Fruit fly (Drosophila melanogaster): ENCODE results near the gene CheB38a.

Gene CheB38a

dm6 chr2L:20780768-20781167 lies 37.6 kb downstream of the CheB38a start (continued):
- TF ChIP-seq YL-1 (GFP tag; optimal IDR thresholded peaks at IDR 0.05) (peak; percentile 71), Ets65A (GFP tag) (no peak), luna (GFP tag; optimal IDR thresholded peaks at IDR 0.05) (no peak), org-1 (GFP tag; optimal IDR thresholded peaks at IDR 0.05) (peak; percentile 80), D (optimal IDR thresholded peaks at IDR 0.05) (no peak), D (GFP tag; optimal IDR thresholded peaks at IDR 0.05) (peak; percentile 61), run (tag; optimal IDR thresholded peaks at IDR 0.05) (peak; percentile 11), crol (GFP tag; IDR thresholded peaks at IDR 0.05) (no peak), CG2129 (GFP tag; IDR thresholded peaks at IDR 0.05; ENCODE audit: partially characterized antibody) (no peak), chm (GFP tag; IDR thresholded peaks at IDR 0.05) (peak; percentile 81; the same call in 1 of the 2 replicates), ash1 (GFP tag; optimal IDR thresholded peaks at IDR 0.05) (peak; percentile 87), CG4730 (GFP tag; IDR thresholded peaks at IDR 0.05) (no peak), ab (GFP tag; optimal IDR thresholded peaks at IDR 0.05) (no peak), Mad (GFP tag; optimal IDR thresholded peaks at IDR 0.05) (peak; percentile 23), CG6254 (GFP tag; optimal IDR thresholded peaks at IDR 0.05) (peak; percentile 29), sim (GFP tag; IDR thresholded peaks at IDR 0.05) (peak; percentile 50; the same call in 1 of the 2 replicates), Dll (GFP tag; IDR thresholded peaks at IDR 0.05; ENCODE audit: partially characterized antibody) (no peak), ato (GFP tag; IDR thresholded peaks at IDR 0.05; ENCODE audit: partially characterized antibody) (no peak), cad (GFP tag; optimal IDR thresholded peaks at IDR 0.05) (no peak), CG10209 (GFP tag; optimal IDR thresholded peaks at IDR 0.05) (peak; percentile 81), Vsx1 (GFP tag; optimal IDR thresholded peaks at IDR 0.05) (peak; percentile 68), Spps (tag; optimal IDR thresholded peaks at IDR 0.05) (no peak), Doc3 (GFP tag; IDR thresholded peaks at IDR 0.05; ENCODE audit: partially characterized antibody) (no peak), H15 (GFP tag; IDR thresholded peaks at IDR 0.05) (no peak), CG7928 (GFP tag; optimal IDR thresholded peaks at IDR 0.05) (peak; percentile 32), CG14014 (GFP tag; IDR thresholded peaks at IDR 0.05) (peak; percentile 62; the same call in 1 of the 2 replicates), CG10321 (GFP tag; IDR thresholded peaks at IDR 0.05) (no peak), Rx (GFP tag; IDR thresholded peaks at IDR 0.05) (0 out of 2 replicates have a peak, but pooled peaks have one; percentile 20), HmgD (GFP tag; optimal IDR thresholded peaks at IDR 0.05) (no peak), CG7963 (GFP tag; IDR thresholded peaks at IDR 0.05; ENCODE audit: partially characterized antibody) (no peak), gro (GFP tag; optimal IDR thresholded peaks at IDR 0.05) (peak; percentile 11), bigmax (GFP tag; optimal IDR thresholded peaks at IDR 0.05) (peak; percentile 56), HLH3B (GFP tag; IDR thresholded peaks at IDR 0.05) (peak; percentile 44; the same call in 1 of the 2 replicates), oc (tag; optimal IDR thresholded peaks at IDR 0.05) (peak; percentile 40), lilli (GFP tag; optimal IDR thresholded peaks at IDR 0.05) (peak; percentile 26), CG17361 (GFP tag; IDR thresholded peaks at IDR 0.05) (0 out of 3 replicates have a peak, but pooled peaks have one; percentile 38), gem (tag; optimal IDR thresholded peaks at IDR 0.05) (peak; percentile 71), zen2 (GFP tag; IDR thresholded peaks at IDR 0.05; ENCODE audit: partially characterized antibody) (no peak), dmrt99B (tag; optimal IDR thresholded peaks at IDR 0.05) (peak; percentile 37), tll (GFP tag; optimal IDR thresholded peaks at IDR 0.05) (peak in 1 of 2 experiments; percentile 88), Poxn (GFP tag; IDR thresholded peaks at IDR 0.05) (no peak), ttk (GFP tag; IDR thresholded peaks at IDR 0.05) (0 out of 2 replicates have a peak, but pooled peaks have one; percentile 17), CG31441 (GFP tag; IDR thresholded peaks at IDR 0.05) (peak; percentile 49; the same call in 1 of the 2 replicates), CoRest (tag; optimal IDR thresholded peaks at IDR 0.05) (peak; percentile 36), CG1647 (GFP tag; optimal IDR thresholded peaks at IDR 0.05) (peak; percentile 7), CG15696 (tag; optimal IDR thresholded peaks at IDR 0.05) (peak; percentile 90), Ets97D (GFP tag; optimal IDR thresholded peaks at IDR 0.05) (no peak), E2f1 (GFP tag; IDR thresholded peaks at IDR 0.05) (no peak), Hr39 (optimal IDR thresholded peaks at IDR 0.05) (no peak), ATbp (GFP tag; optimal IDR thresholded peaks at IDR 0.05) (peak; percentile 87), Sox102F (GFP tag; optimal IDR thresholded peaks at IDR 0.05) (peak; percentile 62)

All from whole organism, embryonic.